Worm (Caenorhabditis elegans) whole organism, young adult: Measurements from ENCODE around the gene F33D4.4.

Experiments
- efl-1 ChIP-seq: fragments of 150-350 bp; optimal IDR thresholded peaks from 2 replicates; lab custom pipeline; 2014; ENCODE audit warnings: missing biosample characterization, missing genetic modification reagents, missing genetic modification characterization
- ets-4 ChIP-seq: fragments of 200-800 bp; sonication (Bioruptor generic); optimal IDR thresholded peaks from 2 replicates; lab custom pipeline; 2018; ENCODE audit warnings: mild to moderate bottlenecking, missing genetic modification characterization, missing compliant biosample characterization
- zfh-2 ChIP-seq: fragments of 200-800 bp; sonication (Bioruptor generic); conservative IDR thresholded peaks from 2 replicates; pipeline ENCODE4 v1.3.6; 2022; ENCODE audit warnings: missing genetic modification reagents, missing genetic modification characterization, missing compliant biosample characterization

DNA sequence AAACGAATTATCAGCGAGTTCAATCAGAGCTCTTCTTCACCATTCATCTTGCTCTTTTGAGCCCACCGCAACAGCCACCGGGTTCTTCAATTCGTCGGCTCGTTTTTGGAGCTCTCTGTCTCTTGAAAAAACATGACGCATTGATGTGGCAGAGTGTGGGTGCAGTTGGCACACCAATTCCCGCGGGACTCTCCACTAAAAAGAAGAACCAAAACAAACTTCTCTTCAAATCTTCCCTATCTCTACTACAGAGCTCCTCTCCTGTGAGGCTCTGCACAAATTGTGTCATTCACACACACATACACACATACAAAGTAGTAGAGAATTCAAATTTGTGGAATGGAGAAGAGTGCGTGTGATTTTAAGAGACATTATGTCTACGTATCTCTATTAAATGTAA is 43.7 kb downstream of the F33D4.4 start:
- no peak for TF ChIP-seq ets-4 (GFP tag; lab: Kevin White, UChicago)
- no peak for TF ChIP-seq zfh-2 (GFP tag; lab: Robert Waterston, UW)
- TF ChIP-seq efl-1 (GFP tag; lab: Kevin White, UChicago), result no peak
